Worm (Caenorhabditis elegans): ENCODE data around the gene C56G2.9.

C56G2.9 gene

DNA sequence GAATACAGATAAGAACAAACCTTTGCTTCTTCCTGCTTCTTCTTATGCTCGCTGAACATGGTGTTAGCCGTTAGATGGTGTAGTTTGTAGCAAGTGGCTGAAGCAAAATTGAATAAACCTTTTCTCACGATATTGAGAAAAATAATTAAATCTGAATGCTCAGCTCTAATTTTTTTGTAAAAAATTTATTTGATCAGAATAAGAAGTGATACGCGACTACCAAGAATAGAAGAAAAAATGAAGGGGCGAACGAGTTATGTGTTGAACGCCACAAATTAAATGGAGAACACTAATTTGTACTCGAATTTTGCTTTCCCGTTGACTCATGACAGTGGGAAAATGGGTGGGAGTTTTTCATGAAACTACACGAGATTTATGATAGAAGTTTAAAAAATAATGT is at the start of gene C56G2.9:
C56G2.9 (minus strand) TSS at position 101 of the 400 bp plus-strand sequence.
- TF ChIP-seq dao-5 (tag; optimal IDR thresholded peaks at IDR 0.05) (no peak), him-1 (tag; optimal IDR thresholded peaks at IDR 0.05) (no peak)

DNA sequence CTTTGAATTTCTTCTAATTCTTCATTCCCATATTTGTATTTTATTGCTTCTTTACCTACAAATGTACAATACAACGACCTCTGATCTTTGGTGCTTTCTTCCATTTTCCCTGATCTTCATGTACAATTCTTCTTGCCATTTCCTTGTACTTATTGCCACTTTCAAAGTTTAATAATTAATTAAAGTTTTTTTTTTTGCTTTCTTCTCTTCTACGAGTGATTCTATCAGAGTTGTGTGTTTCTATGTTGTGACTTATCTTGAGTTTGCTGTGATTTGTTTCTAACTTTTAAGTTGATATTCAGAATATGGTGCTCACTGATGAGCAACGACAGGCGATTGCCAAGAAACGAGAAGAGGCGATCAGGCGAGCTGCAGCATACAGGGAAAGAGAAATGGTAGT is 47.5 kb upstream of the C56G2.9 start, which contains the start of gene smrc-1:
smrc-1 (plus strand) TSS at position 301 of the 400 bp plus-strand sequence.
- TF ChIP-seq dao-5 (tag; optimal IDR thresholded peaks at IDR 0.05), result no peak
- no peak for TF ChIP-seq him-1 (tag; optimal IDR thresholded peaks at IDR 0.05)
- TF ChIP-seq W03F9.2 (tag; optimal IDR thresholded peaks at IDR 0.05), result no peak

DNA sequence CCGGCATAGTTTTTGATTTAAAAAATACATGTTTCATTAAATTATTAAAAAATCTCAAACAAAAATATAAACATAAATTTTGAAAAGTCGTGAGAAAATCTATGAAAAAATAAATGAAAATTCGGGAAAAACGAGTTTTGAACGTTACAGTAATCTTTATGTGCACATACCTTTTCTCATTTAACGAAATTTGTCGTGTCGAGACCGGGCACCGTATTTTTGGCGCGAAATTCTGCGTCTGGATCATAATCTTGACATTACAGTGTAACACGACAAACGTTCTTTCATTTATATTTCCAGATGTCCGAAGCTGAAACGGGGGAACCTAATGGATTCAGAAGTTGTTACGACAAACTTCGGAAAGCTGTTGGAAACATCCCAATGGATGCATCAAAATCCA is 46.4 kb upstream of the C56G2.9 start, which contains the start of gene C16A3.2:
C16A3.2 (plus strand) TSS at position 301 of the 400 bp plus-strand sequence.
- TF ChIP-seq him-1 (tag; optimal IDR thresholded peaks at IDR 0.05), result no peak

DNA sequence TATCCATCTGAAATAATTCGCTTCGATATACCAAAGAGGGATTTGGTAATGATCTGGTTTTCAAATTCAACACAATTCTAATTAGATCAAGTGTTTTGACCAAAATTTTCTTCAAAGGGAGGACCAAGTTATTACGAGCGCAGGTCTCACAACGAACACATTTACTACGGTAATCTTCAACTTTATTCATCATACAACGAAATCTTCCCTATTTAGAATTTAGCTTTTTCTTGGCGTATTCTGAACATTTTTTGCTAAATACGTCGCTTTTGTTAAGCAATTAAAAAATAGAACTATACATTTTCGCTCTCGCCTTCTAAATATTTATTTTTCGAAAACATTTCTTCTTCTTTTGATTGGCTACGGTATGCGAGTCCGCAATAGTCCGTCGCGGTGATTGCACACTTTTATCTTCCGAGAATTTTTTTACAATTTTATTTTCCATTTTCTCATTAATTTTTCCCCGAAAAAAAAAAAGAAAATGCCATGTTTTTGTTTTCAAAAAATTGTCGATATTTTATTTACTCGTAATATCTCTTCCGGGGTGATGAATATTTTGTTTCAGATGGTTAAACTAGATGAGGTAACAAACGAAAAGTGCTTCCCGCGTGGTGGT is 40.0 kb upstream of the C56G2.9 start, which contains the start of gene let-716:
let-716 (plus strand) TSS at position 566 of the 616 bp plus-strand sequence.
- TF ChIP-seq him-1 (tag; optimal IDR thresholded peaks at IDR 0.05) (no peak), W03F9.2 (tag; optimal IDR thresholded peaks at IDR 0.05) (no peak), dao-5 (tag; optimal IDR thresholded peaks at IDR 0.05) (no peak)

DNA sequence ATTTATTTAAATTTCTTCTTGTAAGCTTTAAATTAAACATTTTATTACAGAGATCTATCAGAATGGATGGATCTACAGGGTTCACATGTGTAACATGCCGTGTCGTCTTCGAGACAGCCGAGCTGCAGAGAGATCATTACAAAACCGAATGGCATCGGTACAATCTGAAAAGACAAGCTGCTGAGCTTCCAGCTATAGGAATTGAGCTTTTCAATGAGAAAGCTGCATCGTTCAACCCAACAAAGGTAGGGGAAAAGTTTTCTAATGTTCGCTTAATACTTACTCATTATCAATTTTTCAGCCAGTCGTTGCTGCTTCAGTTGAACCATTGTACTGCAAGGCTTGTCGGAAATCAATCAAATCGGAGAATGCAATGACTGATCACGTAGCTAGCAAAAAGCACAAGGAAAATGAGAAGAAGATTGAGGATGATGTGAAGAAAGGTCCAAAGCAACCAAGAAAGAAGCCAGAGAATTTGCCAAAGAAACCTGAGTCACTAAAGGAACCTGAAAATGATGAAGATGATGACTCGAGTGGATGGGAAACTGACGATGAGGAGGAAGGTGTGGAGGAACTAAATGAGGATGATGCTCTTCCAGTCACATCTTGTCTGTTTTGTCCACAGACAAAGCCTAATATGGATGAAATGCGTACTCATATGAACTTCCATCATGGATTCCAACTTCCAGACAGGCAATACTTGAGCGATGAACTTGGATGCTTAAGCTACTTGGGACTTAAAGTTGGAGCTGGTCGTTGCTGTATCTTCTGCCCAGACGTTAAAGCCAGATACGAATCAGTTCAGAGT is 38.7 kb upstream of the C56G2.9 start, which contains the start of gene znf-622:
znf-622 (plus strand) TSS at position 51 of the 808 bp plus-strand sequence.
- TF ChIP-seq him-1 (tag; optimal IDR thresholded peaks at IDR 0.05) (no peak), dao-5 (tag; optimal IDR thresholded peaks at IDR 0.05) (no peak), W03F9.2 (tag; optimal IDR thresholded peaks at IDR 0.05) (no peak)

DNA sequence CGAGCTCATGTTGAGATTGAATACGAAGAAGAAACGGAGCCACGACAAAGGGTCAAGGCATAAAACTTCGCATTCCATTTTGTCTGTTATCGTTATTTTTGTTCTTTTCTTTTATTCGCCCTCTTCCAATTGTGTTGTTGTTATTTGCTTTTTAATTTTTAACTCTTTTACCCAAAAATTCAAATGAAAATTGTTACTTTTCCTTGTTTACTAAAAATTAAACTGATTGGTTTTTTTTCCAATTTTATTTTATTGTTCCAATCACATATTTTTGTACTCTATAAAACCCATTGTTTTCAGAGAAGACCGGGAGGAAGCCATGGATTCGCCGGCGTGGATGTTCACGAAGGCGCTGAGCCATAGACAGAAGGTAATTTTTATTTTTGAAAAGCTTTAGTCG is 37.3 kb upstream of the C56G2.9 start, which contains the start of gene C16A3.5:
C16A3.5 (plus strand) TSS at position 301 of the 400 bp plus-strand sequence.
- TF ChIP-seq W03F9.2 (tag; optimal IDR thresholded peaks at IDR 0.05), result no peak
- no peak for TF ChIP-seq dao-5 (tag; optimal IDR thresholded peaks at IDR 0.05)
- no peak for TF ChIP-seq him-1 (tag; optimal IDR thresholded peaks at IDR 0.05)

DNA sequence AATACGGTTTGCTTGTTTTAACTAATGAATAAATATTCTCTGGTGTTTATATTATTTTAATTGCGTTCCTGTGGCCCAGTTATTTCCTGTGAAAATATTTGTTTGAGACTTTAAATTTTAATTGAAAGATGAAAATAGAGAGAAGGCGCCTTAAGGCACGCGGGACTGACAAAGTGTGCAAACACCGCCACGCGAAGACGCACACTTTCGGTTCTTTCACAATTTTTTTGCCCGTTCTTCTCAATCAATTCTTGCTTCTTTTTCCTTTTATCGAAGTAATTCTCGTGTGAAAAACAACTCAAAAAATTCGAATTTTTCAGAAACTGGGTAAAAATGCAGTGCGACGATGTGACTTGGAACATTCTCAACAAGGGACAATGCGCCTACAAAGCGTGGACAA is 36.0 kb upstream of the C56G2.9 start, which contains the start of gene C16A3.6:
C16A3.6 (plus strand) TSS at position 84 of the 400 bp plus-strand sequence.
- no peak for TF ChIP-seq W03F9.2 (tag; optimal IDR thresholded peaks at IDR 0.05)
- no peak for TF ChIP-seq him-1 (tag; optimal IDR thresholded peaks at IDR 0.05)
- no peak for TF ChIP-seq dao-5 (tag; optimal IDR thresholded peaks at IDR 0.05)

DNA sequence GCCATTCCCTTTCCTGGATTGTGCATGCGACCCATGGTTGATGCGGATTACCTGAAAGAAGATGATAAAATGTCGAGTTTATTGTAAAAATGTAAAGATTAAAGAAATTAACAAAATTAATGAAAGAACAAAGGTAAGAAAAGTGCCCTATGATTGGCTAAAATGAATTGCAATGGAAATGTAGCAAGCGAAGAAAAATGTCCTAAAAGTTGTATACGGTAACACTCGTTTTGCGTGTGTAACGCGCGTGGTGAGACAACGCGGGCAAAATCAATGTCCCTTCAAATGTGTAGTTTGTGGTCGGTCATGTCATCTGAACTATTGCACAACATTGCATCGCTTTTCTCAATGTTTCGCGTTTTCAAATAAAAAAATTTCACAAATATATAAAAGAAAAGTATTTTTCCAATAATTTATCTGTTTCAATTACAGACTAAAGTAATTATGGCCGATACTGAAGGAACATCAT is 31.9 kb upstream of the C56G2.9 start, which contains the start of the genes rps-13 and nfx-1:
rps-13 (minus strand) TSS at position 51 of the 469 bp plus-strand sequence.
nfx-1 (plus strand) TSS at position 433 of the 469 bp plus-strand sequence.
- TF ChIP-seq dao-5 (tag; optimal IDR thresholded peaks at IDR 0.05), result no peak
- TF ChIP-seq W03F9.2 (tag; optimal IDR thresholded peaks at IDR 0.05), result peak; percentile 69

DNA sequence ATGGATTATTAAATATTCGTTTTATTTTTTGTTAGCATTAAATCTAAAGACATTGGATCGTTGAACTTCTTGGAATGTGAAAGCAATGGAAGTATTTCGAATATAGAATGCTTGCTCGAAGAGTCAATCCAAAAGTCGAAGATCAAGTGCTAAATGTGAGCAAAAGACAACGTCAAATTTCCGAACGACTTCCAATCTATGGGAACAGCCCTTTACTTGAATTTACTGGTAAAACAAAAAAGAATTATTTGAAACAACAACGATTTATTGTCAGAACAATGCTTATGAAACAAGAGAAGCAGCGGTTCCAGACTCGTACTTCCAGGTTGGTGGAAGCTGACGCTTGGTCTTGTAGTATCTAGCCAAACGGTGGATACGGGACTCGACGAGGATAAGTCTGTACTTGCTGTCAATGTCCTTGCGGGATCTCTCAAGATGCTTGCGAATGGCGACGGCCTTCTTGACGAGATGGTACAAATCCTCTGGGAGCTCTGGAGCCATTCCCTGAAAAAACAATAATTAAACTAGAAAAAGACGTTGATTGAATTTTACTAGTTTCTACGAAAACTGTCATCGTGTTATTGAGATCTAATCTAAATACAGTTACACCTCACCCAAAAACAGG is 30.8 kb upstream of the C56G2.9 start:
- no peak for TF ChIP-seq W03F9.2 (tag; optimal IDR thresholded peaks at IDR 0.05)
- TF ChIP-seq dao-5 (tag; optimal IDR thresholded peaks at IDR 0.05), result no peak

DNA sequence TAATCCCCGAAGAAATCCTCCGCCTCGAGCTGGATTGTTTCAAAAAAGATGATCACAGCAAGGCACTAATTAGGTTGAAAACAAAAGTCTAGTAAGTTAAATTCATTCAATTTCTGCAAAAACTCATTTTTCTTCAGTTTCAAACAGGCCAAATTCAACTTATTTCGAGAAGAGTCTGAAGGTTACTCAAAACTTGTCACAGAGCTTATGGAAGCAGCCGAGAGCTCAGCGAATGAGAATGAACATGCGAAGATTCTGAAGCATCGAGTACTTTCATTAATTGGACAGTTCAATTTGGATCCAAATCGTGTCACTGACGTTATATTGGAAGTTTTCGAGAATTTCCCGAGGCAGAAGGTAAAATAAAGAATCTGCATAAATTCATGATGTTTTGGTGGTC is 25.4 kb upstream of the C56G2.9 start:
- no peak for TF ChIP-seq him-1 (tag; optimal IDR thresholded peaks at IDR 0.05)
- no peak for TF ChIP-seq dao-5 (tag; optimal IDR thresholded peaks at IDR 0.05)
- TF ChIP-seq W03F9.2 (tag; optimal IDR thresholded peaks at IDR 0.05), result no peak

DNA sequence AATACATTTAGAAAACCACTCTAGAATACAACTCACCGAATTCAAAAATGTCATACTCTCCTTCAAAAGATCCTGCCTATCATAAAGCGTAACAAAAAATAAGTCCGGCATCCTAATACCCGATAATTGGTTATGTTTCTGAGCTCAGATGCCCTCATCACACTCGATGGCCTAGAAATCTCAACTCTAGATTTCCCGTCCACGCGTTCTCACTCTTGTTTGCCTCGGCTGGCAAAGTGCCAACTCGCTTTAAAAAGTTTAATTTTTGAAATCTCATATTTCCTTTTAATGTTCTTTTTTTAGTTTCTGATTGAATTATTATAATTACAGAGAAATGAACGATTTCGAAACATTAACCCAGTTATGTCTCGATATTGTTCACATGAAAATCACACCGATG is 24.6 kb upstream of the C56G2.9 start, which contains the start of the genes C56G2.15 and thoc-2:
C56G2.15 (minus strand) TSS at position 188 of the 400 bp plus-strand sequence.
thoc-2 (plus strand) TSS at position 331 of the 400 bp plus-strand sequence.
- TF ChIP-seq W03F9.2 (tag; optimal IDR thresholded peaks at IDR 0.05) (no peak), him-1 (tag; optimal IDR thresholded peaks at IDR 0.05) (no peak), dao-5 (tag; optimal IDR thresholded peaks at IDR 0.05) (no peak)

DNA sequence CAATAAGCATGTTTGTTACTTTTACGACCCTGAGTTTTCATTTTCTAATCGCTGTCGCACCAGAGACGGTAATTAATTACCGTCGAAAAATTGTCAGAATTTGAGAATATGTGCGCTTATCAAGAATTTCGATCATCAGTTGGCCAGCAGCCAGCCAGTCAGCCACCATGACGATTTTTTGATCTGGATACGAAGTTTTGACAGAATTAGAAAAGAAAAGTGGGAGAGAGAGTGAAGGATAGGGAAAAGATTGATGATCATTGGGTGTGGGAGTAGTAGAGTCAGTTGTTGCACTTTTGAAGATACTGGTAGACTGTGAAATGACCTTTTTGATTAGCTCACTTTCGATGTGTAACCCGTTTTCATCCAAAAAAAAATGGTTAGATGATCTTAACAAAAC is 21.3 kb upstream of the C56G2.9 start:
- TF ChIP-seq dao-5 (tag; optimal IDR thresholded peaks at IDR 0.05) (no peak), him-1 (tag; optimal IDR thresholded peaks at IDR 0.05) (no peak), W03F9.2 (tag; optimal IDR thresholded peaks at IDR 0.05) (no peak)

DNA sequence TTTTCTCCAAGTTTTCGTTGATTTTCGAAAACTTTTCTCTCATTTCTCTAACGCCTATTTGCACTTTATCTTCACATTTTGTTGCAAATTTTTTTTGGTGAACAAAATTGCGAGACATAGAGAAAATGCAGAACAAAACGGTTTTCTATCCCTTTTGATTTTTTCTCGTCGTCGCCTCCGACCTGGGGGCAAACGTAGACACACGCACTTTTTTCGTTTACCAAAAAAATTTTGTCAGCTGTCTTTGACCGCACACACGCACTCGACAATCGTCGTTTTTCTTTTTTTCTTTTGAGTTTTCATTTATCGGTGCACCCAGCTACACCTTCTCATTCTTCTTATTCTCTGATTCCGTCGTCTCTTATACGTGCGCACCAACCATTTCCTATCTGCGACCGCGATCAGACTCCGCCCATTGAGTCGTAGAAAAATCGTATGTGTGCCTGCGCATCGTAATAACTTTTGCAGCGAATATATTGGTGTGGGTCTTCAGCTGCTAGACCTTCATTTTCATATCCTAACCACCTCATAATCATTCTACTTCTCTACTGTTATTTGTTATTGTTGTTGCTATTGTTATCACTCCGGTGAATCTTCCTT is 19.3 kb upstream of the C56G2.9 start:
- no peak for TF ChIP-seq him-1 (tag; optimal IDR thresholded peaks at IDR 0.05)
- no peak for TF ChIP-seq W03F9.2 (tag; optimal IDR thresholded peaks at IDR 0.05)
- TF ChIP-seq dao-5 (tag; optimal IDR thresholded peaks at IDR 0.05), result no peak

All from whole organism, L4/young adult.